Worm (Caenorhabditis elegans): ENCODE measurements around the gene math-40.

- TF ChIP-seq med-1 (GFP tag; optimal IDR thresholded peaks at IDR 0.05; ENCODE audit: insufficient read depth) (no peak), cog-1 (tag; optimal IDR thresholded peaks at IDR 0.05) (no peak), flt-1 (GFP tag; IDR thresholded peaks at IDR 0.05) (no peak), klf-2 (GFP tag; conservative IDR thresholded peaks at IDR 0.05) (no peak), T22C8.4 (GFP tag; IDR thresholded peaks at IDR 0.05) (no peak), ztf-23 (GFP tag; IDR thresholded peaks at IDR 0.05) (no peak)
Measured at ce11 chrII:1786209-1786608, 44.2 kb upstream of the math-40 start, which contains the start of gene C08F1.10.

All from whole organism, midembryonic.